Fruit fly (Drosophila melanogaster) whole organism, prepupa: ENCODE data around the gene mbt.

ENCODE experiments used
- CG6163 ChIP-seq: fragments of 200-800 bp; sonication (Bioruptor generic); IDR thresholded peaks from 3 replicates; pipeline ENCODE4 v1.3.6; 2022; ENCODE audit warnings: missing biosample characterization, missing genetic modification characterization
- CG8319 ChIP-seq: fragments of 200-800 bp; sonication (Bioruptor generic); optimal IDR thresholded peaks from 3 replicates; lab custom pipeline; 2016; ENCODE audit warnings: missing biosample characterization, missing genetic modification characterization
- Sox102F ChIP-seq: fragments of 200-800 bp; sonication (Bioruptor generic); optimal IDR thresholded peaks from 2 replicates; lab custom pipeline; 2016; ENCODE audit warnings: missing biosample characterization, mild to moderate bottlenecking, missing genetic modification characterization
- Sox15 ChIP-seq: fragments of 200-800 bp; sonication (Bioruptor generic); optimal IDR thresholded peaks from 3 replicates; lab custom pipeline; 2016; ENCODE audit warnings: missing biosample characterization, missing genetic modification characterization
- topi ChIP-seq: fragments of 200-800 bp; sonication (Bioruptor generic); optimal IDR thresholded peaks from 3 replicates; lab custom pipeline; 2016; ENCODE audit warnings: missing biosample characterization, missing genetic modification characterization

dm6 chrX:16582145-16582544 lies 28.3 kb upstream of the mbt start:
- no peak for TF ChIP-seq CG6163
- TF ChIP-seq Sox102F, result no peak
- no peak for TF ChIP-seq CG8319 (GFP tag; lab: Kevin White, UChicago)
- TF ChIP-seq Sox15 (GFP tag; lab: Kevin White, UChicago), result no peak
- TF ChIP-seq topi (GFP tag; lab: Kevin White, UChicago), result no peak
